Fruit fly (Drosophila melanogaster) whole organism, wandering third instar larva: ENCODE data around the gene CG7916.

Source experiments
- Abd-B ChIP-seq: fragments of >200 bp; optimal IDR thresholded peaks from 2 replicates; lab custom pipeline; 2017; ENCODE audit warnings: missing biosample characterization, missing genetic modification characterization
- GATAd ChIP-seq: sonication (Bioruptor generic); optimal IDR thresholded peaks from 2 replicates; lab custom pipeline; 2016; ENCODE audit warnings: missing biosample characterization, missing genetic modification characterization
- dsf ChIP-seq: sonication (Bioruptor generic); optimal IDR thresholded peaks from 2 replicates; lab custom pipeline; 2016; ENCODE audit warnings: missing biosample characterization, missing genetic modification characterization, borderline replicate concordance
- h ChIP-seq: fragments of 200-800 bp; sonication (Bioruptor generic); optimal IDR thresholded peaks from 3 replicates; lab custom pipeline; 2016; ENCODE audit warnings: missing biosample characterization, mild to moderate bottlenecking, missing genetic modification characterization
- jim ChIP-seq: fragments of 175-275, 200-325 bp; sonication (Bioruptor generic); optimal IDR thresholded peaks from 2 replicates; lab custom pipeline; 2016; ENCODE audit warnings: missing biosample characterization, mild to moderate bottlenecking, missing genetic modification characterization
- lola ChIP-seq: fragments of >200 bp; optimal IDR thresholded peaks from 2 replicates; lab custom pipeline; 2017; ENCODE audit warnings: missing biosample characterization, missing genetic modification characterization

CG7916 gene

DNA sequence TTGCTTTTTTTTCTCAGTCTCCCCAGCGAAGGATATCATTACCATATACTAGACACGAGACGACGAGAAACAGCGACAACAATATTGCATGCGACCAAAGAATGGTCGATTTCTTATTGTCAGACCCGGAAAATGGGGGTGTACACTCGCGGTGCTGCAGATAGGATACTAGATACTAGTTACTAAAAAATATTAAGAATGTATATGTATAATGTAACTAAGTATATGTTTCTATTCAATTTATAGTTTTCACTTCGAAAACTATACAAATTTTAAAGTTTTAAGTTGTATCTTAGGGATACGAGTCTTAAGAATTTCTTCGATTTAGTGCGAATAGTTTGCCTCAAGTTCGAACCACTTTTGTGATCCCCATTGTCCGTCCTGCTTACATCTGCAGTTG lies 46.9 kb downstream of the CG7916 start (continued):
- TF ChIP-seq lola, result no peak
- no peak for TF ChIP-seq dsf (GFP tag; lab: Kevin White, UChicago)
- no peak for TF ChIP-seq Abd-B (GFP tag; lab: Kevin White, UChicago)
- TF ChIP-seq h, result peak; percentile 31
- no peak for TF ChIP-seq GATAd (GFP tag; lab: Kevin White, UChicago)
- no peak for TF ChIP-seq jim (GFP tag; lab: Kevin White, UChicago)
